Worm (Caenorhabditis elegans): ENCODE measurements around the gene ugt-44.

Gene ugt-44

DNA sequence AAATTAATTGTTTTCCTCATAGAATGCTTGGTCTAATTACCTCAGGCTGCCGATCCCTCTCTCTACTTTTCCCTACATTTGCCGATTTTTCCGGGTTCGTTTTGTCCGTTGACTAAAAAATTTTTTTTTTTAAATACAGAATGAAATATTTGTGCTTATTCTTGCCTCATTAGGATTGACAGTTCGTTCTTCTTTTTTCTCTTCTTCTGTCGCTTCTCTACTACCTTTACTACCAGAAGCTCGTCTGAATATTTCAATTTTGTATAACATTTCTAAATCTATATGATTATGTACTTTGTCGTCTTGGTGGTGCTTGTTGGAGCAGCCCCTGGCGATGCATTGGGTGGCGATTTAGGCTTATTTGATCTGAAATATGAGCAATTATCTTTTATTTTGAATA lies 5.7 kb downstream of the ugt-44 start:
- no peak for TF ChIP-seq ztf-11 (tag; optimal IDR thresholded peaks at IDR 0.05)
- no peak for TF ChIP-seq dmd-4 (tag; optimal IDR thresholded peaks at IDR 0.05)
- TF ChIP-seq nhr-12 (tag; optimal IDR thresholded peaks at IDR 0.05) = no peak

DNA sequence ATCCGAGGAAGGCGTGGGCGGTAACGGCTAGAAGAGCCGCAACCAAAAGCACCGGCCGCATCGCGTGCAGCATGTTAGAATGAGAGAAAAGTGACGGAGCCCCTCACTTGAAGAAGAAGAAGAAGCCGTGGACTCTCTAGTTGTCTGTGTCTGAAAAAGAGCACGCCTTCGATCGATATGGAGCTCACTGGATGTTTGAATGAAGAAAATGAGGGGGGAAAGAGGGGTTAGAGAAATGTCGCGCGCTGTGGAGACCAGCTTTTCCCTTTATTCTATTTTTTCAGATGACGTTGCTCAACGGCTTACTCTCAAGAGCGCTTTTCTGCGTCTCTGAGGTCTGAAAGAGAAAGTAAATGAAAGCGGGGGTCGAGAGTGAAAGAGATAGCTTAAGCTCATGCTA lies 12.2 kb downstream of the ugt-44 start, which contains the start of gene egl-21:
Gene egl-21 (minus strand): TSS at position 150 of the 400 bp plus-strand sequence.
- TF ChIP-seq F13H6.1 (tag; optimal IDR thresholded peaks at IDR 0.05) (peak; percentile 60), ztf-4 (tag; optimal IDR thresholded peaks at IDR 0.05) (no peak), C34F6.9 (tag; optimal IDR thresholded peaks at IDR 0.05) (peak; percentile 89), gmeb-1 (tag; optimal IDR thresholded peaks at IDR 0.05) (no peak), nhr-77 (tag; optimal IDR thresholded peaks at IDR 0.05) (no peak), sma-9 (GFP tag; optimal IDR thresholded peaks at IDR 0.05) (peak; percentile 46), sma-9 (tag; optimal IDR thresholded peaks at IDR 0.05) (no peak), nhr-23 (tag; optimal IDR thresholded peaks at IDR 0.05) (no peak), elt-1 (tag; optimal IDR thresholded peaks at IDR 0.05) (no peak), ZK546.5 (tag; optimal IDR thresholded peaks at IDR 0.05) (no peak), crh-2 (tag; optimal IDR thresholded peaks at IDR 0.05) (peak; percentile 82), blmp-1 (tag; optimal IDR thresholded peaks at IDR 0.05; ENCODE audit: insufficient read depth) (no peak), zag-1 (tag; optimal IDR thresholded peaks at IDR 0.05) (peak; percentile 79), unc-55 (GFP tag; optimal IDR thresholded peaks at IDR 0.05) (peak; percentile 92), ztf-1 (GFP tag; conservative IDR thresholded peaks at IDR 0.05) (no peak), elt-3 (tag; optimal IDR thresholded peaks at IDR 0.05) (no peak), dmd-4 (tag; optimal IDR thresholded peaks at IDR 0.05) (no peak), nhr-12 (tag; optimal IDR thresholded peaks at IDR 0.05) (no peak), unc-39 (tag; optimal IDR thresholded peaks at IDR 0.05) (peak; percentile 52), skn-1 (tag; optimal IDR thresholded peaks at IDR 0.05) (no peak), lin-11 (tag; optimal IDR thresholded peaks at IDR 0.05) (peak; percentile 66), nhr-21 (tag; optimal IDR thresholded peaks at IDR 0.05) (peak; percentile 19), alr-1 (tag; optimal IDR thresholded peaks at IDR 0.05) (no peak), sma-3 (GFP tag; optimal IDR thresholded peaks at IDR 0.05) (no peak), mbf-1 (tag; optimal IDR thresholded peaks at IDR 0.05) (no peak), mdl-1 (tag; optimal IDR thresholded peaks at IDR 0.05) (peak; percentile 59 to 61), egl-27 (tag; optimal IDR thresholded peaks at IDR 0.05) (peak; percentile 43), mab-5 (tag; optimal IDR thresholded peaks at IDR 0.05) (no peak), nhr-129 (tag; optimal IDR thresholded peaks at IDR 0.05) (peak; percentile 79), snpc-4 (tag; optimal IDR thresholded peaks at IDR 0.05) (no peak), ama-1 (optimal IDR thresholded peaks at IDR 0.05) (no peak), lin-39 (tag; optimal IDR thresholded peaks at IDR 0.05) (no peak), fos-1 (tag; optimal IDR thresholded peaks at IDR 0.05) (no peak), peb-1 (tag; optimal IDR thresholded peaks at IDR 0.05) (no peak), sem-4 (tag; optimal IDR thresholded peaks at IDR 0.05) (peak; percentile 46), nhr-10 (tag; optimal IDR thresholded peaks at IDR 0.05) (no peak), nhr-6 (tag; optimal IDR thresholded peaks at IDR 0.05) (peak; percentile 36), aly-2 (tag; optimal IDR thresholded peaks at IDR 0.05) (no peak), ceh-82 (tag; optimal IDR thresholded peaks at IDR 0.05) (no peak), ceh-16 (tag; optimal IDR thresholded peaks at IDR 0.05) (no peak), lsy-2 (tag; optimal IDR thresholded peaks at IDR 0.05) (peak in 1 of 2 experiments; percentile 66), nhr-237 (tag; optimal IDR thresholded peaks at IDR 0.05) (no peak), Y55F3AM.14 (GFP tag; optimal IDR thresholded peaks at IDR 0.05) (peak; percentile 64), R02D3.7 (tag; optimal IDR thresholded peaks at IDR 0.05) (no peak), ztf-11 (tag; optimal IDR thresholded peaks at IDR 0.05) (no peak), lin-13 (GFP tag; optimal IDR thresholded peaks at IDR 0.05) (peak; percentile 33), unc-62 (GFP tag; optimal IDR thresholded peaks at IDR 0.05) (no peak), nhr-25 (tag; optimal IDR thresholded peaks at IDR 0.05) (no peak), nhr-11 (tag; optimal IDR thresholded peaks at IDR 0.05) (no peak)

All from whole organism, L2 larva.